Fruit fly (Drosophila melanogaster) Kc167 (cell line): ENCODE data around the gene CG7276.

Experiments used
- Myc ChIP-seq: fragments of >200 bp; optimal IDR thresholded peaks from 2 replicates; lab custom pipeline; 2017; ENCODE audit warnings: missing external identifiers
- h ChIP-seq: fragments of >200 bp; optimal IDR thresholded peaks from 3 replicates; lab custom pipeline; 2018; ENCODE audit warnings: missing external identifiers
- insv ChIP-seq: fragments of >200 bp; optimal IDR thresholded peaks from 3 replicates; lab custom pipeline; 2018; ENCODE audit warnings: missing external identifiers
- psq ChIP-seq: fragments of >200 bp; optimal IDR thresholded peaks from 2 replicates; lab custom pipeline; 2017; ENCODE audit warnings: missing external identifiers
- ttk ChIP-seq: sonication (Bioruptor generic); optimal IDR thresholded peaks from 2 replicates; lab custom pipeline; 2017; ENCODE audit warnings: missing external identifiers

DNA sequence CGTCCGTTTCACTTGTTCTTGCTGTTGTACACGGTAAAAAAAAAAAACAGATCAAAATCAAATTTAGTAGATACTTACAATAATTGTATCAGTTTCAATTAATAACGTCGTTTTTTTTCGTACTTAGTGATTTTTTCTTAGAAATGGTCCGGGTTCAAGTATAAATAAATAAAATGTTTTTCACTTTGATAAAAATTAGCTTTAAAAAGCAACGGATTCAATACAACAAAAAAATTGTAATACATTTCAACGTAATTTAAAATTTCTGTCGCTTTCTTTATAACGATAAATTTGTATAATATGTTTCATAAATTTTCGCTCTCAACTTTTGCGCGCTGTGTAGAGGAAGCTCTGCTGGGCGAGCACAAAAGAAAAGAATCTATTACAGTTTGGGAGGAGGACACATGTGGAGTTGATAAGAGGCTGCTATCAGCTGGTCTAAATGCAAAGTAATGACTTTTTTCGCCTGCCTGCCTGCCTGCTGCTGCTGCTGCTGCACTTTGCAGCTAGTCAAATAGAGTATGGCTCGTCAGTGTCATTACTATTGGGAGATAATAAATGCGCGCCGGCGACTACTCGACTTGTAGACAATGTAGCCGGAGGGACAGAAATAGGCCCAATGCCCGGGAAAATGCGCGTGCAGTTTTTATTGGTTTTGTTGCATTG is 40.0 kb downstream of the CG7276 start:
- no peak for TF ChIP-seq insv (lab: Kevin White, UChicago)
- no peak for TF ChIP-seq h (lab: Kevin White, UChicago)
- no peak for TF ChIP-seq Myc
- no peak for TF ChIP-seq psq
- no peak for TF ChIP-seq ttk (lab: Kevin White, UChicago)
